Fruit fly (Drosophila melanogaster) whole organism, embryonic: ENCODE data around the gene waw.

Experiments
- Atf6 ChIP-seq: fragments of 200-800 bp; sonication (Bioruptor generic); IDR thresholded peaks from 2 replicates; pipeline ENCODE4 v1.3.6; 2022; ENCODE audit warnings: missing biosample characterization, missing genetic modification characterization
- B-H2 ChIP-seq: fragments of 200-800 bp; sonication (Bioruptor generic); optimal IDR thresholded peaks from 2 replicates; lab custom pipeline; 2018; ENCODE audit warnings: missing biosample characterization, mild to moderate bottlenecking, missing genetic modification characterization
- Bgb ChIP-seq: fragments of 200-800 bp; sonication (Bioruptor generic); IDR thresholded peaks from 2 replicates; pipeline ENCODE4 v1.3.6; 2022; ENCODE audit warnings: missing biosample characterization, missing genetic modification characterization; ENCODE audit not compliant: partially characterized antibody
- CG10147 ChIP-seq: fragments of 200-800 bp; sonication (Bioruptor generic); optimal IDR thresholded peaks from 2 replicates; lab custom pipeline; 2019; ENCODE audit warnings: missing biosample characterization, mild to moderate bottlenecking, missing genetic modification characterization, moderate library complexity
- CG1024 ChIP-seq: fragments of 200-800 bp; sonication (Bioruptor generic); IDR thresholded peaks from 2 replicates; pipeline ENCODE4 v1.3.6; 2022; ENCODE audit warnings: missing biosample characterization, missing genetic modification characterization
- CG13296 ChIP-seq: fragments of 200-800 bp; sonication (Bioruptor generic); optimal IDR thresholded peaks from 3 replicates; lab custom pipeline; 2018; ENCODE audit warnings: missing biosample characterization, mild to moderate bottlenecking, missing genetic modification characterization
- CG15073 ChIP-seq: fragments of 200-800 bp; sonication (Bioruptor generic); optimal IDR thresholded peaks from 2 replicates; lab custom pipeline; 2016; ENCODE audit warnings: missing biosample characterization, missing genetic modification characterization
- CG17359 ChIP-seq: fragments of 200-800 bp; sonication (Bioruptor generic); optimal IDR thresholded peaks from 3 replicates; lab custom pipeline; 2018; ENCODE audit warnings: missing biosample characterization, mild to moderate bottlenecking, missing genetic modification characterization, moderate library complexity
- CG17361 ChIP-seq: fragments of 200-800 bp; sonication (Bioruptor generic); IDR thresholded peaks from 3 replicates; pipeline ENCODE4 v1.3.6; 2022; ENCODE audit warnings: missing biosample characterization, missing genetic modification characterization
- CG17385 ChIP-seq: fragments of 200-800 bp; sonication (Bioruptor generic); optimal IDR thresholded peaks from 3 replicates; lab custom pipeline; 2018; ENCODE audit warnings: missing biosample characterization, mild to moderate bottlenecking, missing genetic modification characterization
- CG17912 ChIP-seq: fragments of 200-800 bp; sonication (Bioruptor generic); optimal IDR thresholded peaks from 2 replicates; lab custom pipeline; 2018; ENCODE audit warnings: missing biosample characterization, mild to moderate bottlenecking, missing genetic modification characterization
- CG2199 ChIP-seq: fragments of 200-800 bp; sonication (Bioruptor generic); IDR thresholded peaks from 3 replicates; pipeline ENCODE4 v1.3.6; 2022; ENCODE audit warnings: missing biosample characterization, missing genetic modification characterization
- CG2678 ChIP-seq: fragments of 200-800 bp; sonication (Bioruptor generic); optimal IDR thresholded peaks from 3 replicates; lab custom pipeline; 2019; ENCODE audit warnings: missing biosample characterization, mild to moderate bottlenecking, missing genetic modification characterization, moderate library complexity
- CG30020 ChIP-seq: fragments of 200-800 bp; optimal IDR thresholded peaks from 2 replicates; lab custom pipeline; 2019; ENCODE audit warnings: missing biosample characterization, mild to moderate bottlenecking, missing genetic modification characterization, moderate library complexity
- CG31224 ChIP-seq: fragments of 200-800 bp; sonication (Bioruptor generic); IDR thresholded peaks from 2 replicates; pipeline ENCODE4 v1.3.6; 2022; ENCODE audit warnings: missing biosample characterization, missing genetic modification characterization
- CG33213 ChIP-seq: fragments of 200-800 bp; sonication (Bioruptor generic); optimal IDR thresholded peaks from 3 replicates; lab custom pipeline; 2016; ENCODE audit warnings: missing biosample characterization, missing genetic modification characterization
- CG5245 ChIP-seq: fragments of 200-800 bp; sonication (Bioruptor generic); optimal IDR thresholded peaks from 3 replicates; lab custom pipeline; 2016; ENCODE audit warnings: missing biosample characterization, missing genetic modification characterization
- CG7271 ChIP-seq: fragments of 200-800 bp; sonication (Bioruptor generic); optimal IDR thresholded peaks from 2 replicates; lab custom pipeline; 2018; ENCODE audit warnings: missing biosample characterization, mild to moderate bottlenecking, missing genetic modification characterization, moderate library complexity
- CG9437 ChIP-seq: fragments of 200-800 bp; sonication (Bioruptor generic); optimal IDR thresholded peaks from 2 replicates; lab custom pipeline; 2018; ENCODE audit warnings: missing biosample characterization, mild to moderate bottlenecking, missing genetic modification characterization
- CG9609 ChIP-seq: fragments of 200-800 bp; sonication (Bioruptor generic); optimal IDR thresholded peaks from 3 replicates; lab custom pipeline; 2016; ENCODE audit warnings: missing biosample characterization, missing genetic modification characterization
- CG9876 ChIP-seq: fragments of 200-800 bp; sonication (Bioruptor generic); optimal IDR thresholded peaks from 2 replicates; lab custom pipeline; 2016; ENCODE audit warnings: missing biosample characterization, missing genetic modification characterization
- CG9932 ChIP-seq: fragments of 200-800 bp; sonication (Bioruptor generic); IDR thresholded peaks from 2 replicates; pipeline ENCODE4 v1.3.6; 2022; ENCODE audit warnings: missing biosample characterization, missing genetic modification characterization
- Doc3 ChIP-seq: fragments of 200-800 bp; sonication (Bioruptor generic); IDR thresholded peaks from 3 replicates; pipeline ENCODE4 v1.3.6; 2022; ENCODE audit warnings: missing biosample characterization, missing genetic modification characterization; ENCODE audit not compliant: partially characterized antibody
- Ets65A ChIP-seq: fragments of 200-800 bp; sonication (Bioruptor generic); peaks from one replicate; lab custom pipeline; 2016; ENCODE audit warnings: missing biosample characterization, missing genetic modification characterization
- Lim3 ChIP-seq: fragments of 200-800 bp; sonication (Bioruptor generic); IDR thresholded peaks from 2 replicates; pipeline ENCODE4 v1.3.6; 2022; ENCODE audit warnings: missing biosample characterization, missing genetic modification characterization
- Mad ChIP-seq: fragments of 200-800 bp; sonication (Bioruptor generic); optimal IDR thresholded peaks from 2 replicates; lab custom pipeline; 2016; ENCODE audit warnings: missing biosample characterization, missing genetic modification characterization
- Nf-YC ChIP-seq: fragments of 200-800 bp; optimal IDR thresholded peaks from 3 replicates; lab custom pipeline; 2019; ENCODE audit warnings: missing biosample characterization, mild to moderate bottlenecking, missing genetic modification characterization, moderate library complexity
- Side ChIP-seq: fragments of 200-800 bp; sonication (Bioruptor generic); optimal IDR thresholded peaks from 2 replicates; lab custom pipeline; 2016; ENCODE audit warnings: missing biosample characterization, missing genetic modification characterization
- Sry-δ ChIP-seq: fragments of 200-800 bp; sonication (Bioruptor generic); optimal IDR thresholded peaks from 2 replicates; lab custom pipeline; 2016; ENCODE audit warnings: missing biosample characterization, missing genetic modification characterization
- Stat92E ChIP-seq, 3 experiments: fragments of >200 bp in 2 of 3; fragments of 200-800 bp in 1 of 3; sonication (Bioruptor generic) in 1 of 3; optimal IDR thresholded peaks; 2 replicates each; lab custom pipeline; 2017 to 2019; ENCODE audit warnings: missing biosample characterization in 3 of 3, missing genetic modification characterization in 3 of 3, mild to moderate bottlenecking in 1 of 3, moderate library complexity in 1 of 3
- ac ChIP-seq: fragments of 200-800 bp; sonication (Bioruptor generic); optimal IDR thresholded peaks from 3 replicates; lab custom pipeline; 2017; ENCODE audit warnings: missing biosample characterization, mild to moderate bottlenecking, missing genetic modification characterization
- chn ChIP-seq: fragments of 200-800 bp; sonication (Bioruptor generic); optimal IDR thresholded peaks from 2 replicates; lab custom pipeline; 2016; ENCODE audit warnings: missing biosample characterization, missing genetic modification characterization
- cwo ChIP-seq: fragments of 200-800 bp; sonication (Bioruptor generic); optimal IDR thresholded peaks from 3 replicates; lab custom pipeline; 2017; ENCODE audit warnings: missing biosample characterization, missing genetic modification characterization, mild to moderate bottlenecking, moderate library complexity, missing genetic modification reagents
- dati ChIP-seq: fragments of 200-800 bp; sonication (Bioruptor generic); IDR thresholded peaks from 2 replicates; pipeline ENCODE4 v1.3.6; 2022; ENCODE audit warnings: missing biosample characterization, missing genetic modification characterization
- exex ChIP-seq: fragments of 200-800 bp; sonication (Bioruptor generic); optimal IDR thresholded peaks from 4 replicates; lab custom pipeline; 2018; ENCODE audit warnings: missing biosample characterization, mild to moderate bottlenecking, missing genetic modification characterization, moderate library complexity
- her ChIP-seq: fragments of 200-800 bp; sonication (Bioruptor generic); optimal IDR thresholded peaks from 2 replicates; lab custom pipeline; 2016; ENCODE audit warnings: missing biosample characterization, missing genetic modification characterization
- kni ChIP-seq: fragments of 200-800 bp; sonication (Bioruptor generic); optimal IDR thresholded peaks from 3 replicates; lab custom pipeline; 2017; ENCODE audit warnings: mild to moderate bottlenecking, missing biosample characterization, missing genetic modification reagents, missing genetic modification characterization
- lilli ChIP-seq: fragments of 200-800 bp; sonication (Bioruptor generic); optimal IDR thresholded peaks from 3 replicates; lab custom pipeline; 2016; ENCODE audit warnings: missing biosample characterization, missing genetic modification characterization
- lov ChIP-seq, 2 experiments: fragments of 200-800 bp in 1 of 2; fragments of >200 bp in 1 of 2; sonication (Bioruptor generic) in 1 of 2; IDR thresholded peaks in 1 of 2; optimal IDR thresholded peaks in 1 of 2; 2 replicates in 1 of 2; 3 replicates in 1 of 2; pipeline versions ENCODE4 v1.3.6 to Lab custom; 2017 to 2022; ENCODE audit warnings: missing biosample characterization in 1 of 2, missing genetic modification characterization in 1 of 2
- oc ChIP-seq: fragments of 200-800 bp; sonication (Bioruptor generic); optimal IDR thresholded peaks from 2 replicates; lab custom pipeline; 2018; ENCODE audit warnings: missing biosample characterization, mild to moderate bottlenecking, missing genetic modification characterization, moderate library complexity
- pan ChIP-seq, 4 experiments: fragments of >200 bp in 3 of 4; fragments of 200-800 bp in 1 of 4; sonication (Bioruptor generic) in 1 of 4; optimal IDR thresholded peaks in 3 of 4; IDR thresholded peaks in 1 of 4; 2 replicates each; pipeline versions ENCODE4 v1.3.6 to Lab custom; 2017 to 2022; ENCODE audit warnings: missing biosample characterization in 2 of 4, missing genetic modification characterization in 2 of 4, mixed read lengths in 1 of 4
- pum ChIP-seq: fragments of 200-800 bp; sonication (Bioruptor generic); optimal IDR thresholded peaks from 2 replicates; lab custom pipeline; 2016; ENCODE audit warnings: missing biosample characterization, missing genetic modification characterization
- sd ChIP-seq: fragments of 200-800 bp; sonication (Bioruptor generic); optimal IDR thresholded peaks from 3 replicates; lab custom pipeline; 2018; ENCODE audit warnings: missing biosample characterization, mild to moderate bottlenecking, missing genetic modification characterization, moderate library complexity
- sens-2 ChIP-seq: fragments of 200-800 bp; sonication (Bioruptor generic); IDR thresholded peaks from 2 replicates; pipeline ENCODE4 v1.3.6; 2022; ENCODE audit warnings: missing biosample characterization, missing genetic modification characterization
- shn ChIP-seq: fragments of 200-800 bp; sonication (Bioruptor generic); optimal IDR thresholded peaks from 3 replicates; lab custom pipeline; 2016; ENCODE audit warnings: missing biosample characterization, missing genetic modification characterization
- slou ChIP-seq: fragments of 200-800 bp; sonication (Bioruptor generic); optimal IDR thresholded peaks from 3 replicates; lab custom pipeline; 2016; ENCODE audit warnings: missing biosample characterization, missing genetic modification characterization
- tgo ChIP-seq: fragments of 200-800 bp; sonication (Bioruptor generic); IDR thresholded peaks from 3 replicates; pipeline ENCODE4 v1.3.6; 2022; ENCODE audit warnings: missing biosample characterization, missing genetic modification characterization
- zen2 ChIP-seq: fragments of 200-800 bp; sonication (Bioruptor generic); IDR thresholded peaks from 3 replicates; pipeline ENCODE4 v1.3.6; 2022; ENCODE audit warnings: missing biosample characterization, missing genetic modification characterization; ENCODE audit not compliant: partially characterized antibody
- zf30C ChIP-seq: fragments of 200-800 bp; sonication (Bioruptor generic); optimal IDR thresholded peaks from 3 replicates; lab custom pipeline; 2018; ENCODE audit warnings: missing biosample characterization, mild to moderate bottlenecking, missing genetic modification characterization

The waw gene

DNA sequence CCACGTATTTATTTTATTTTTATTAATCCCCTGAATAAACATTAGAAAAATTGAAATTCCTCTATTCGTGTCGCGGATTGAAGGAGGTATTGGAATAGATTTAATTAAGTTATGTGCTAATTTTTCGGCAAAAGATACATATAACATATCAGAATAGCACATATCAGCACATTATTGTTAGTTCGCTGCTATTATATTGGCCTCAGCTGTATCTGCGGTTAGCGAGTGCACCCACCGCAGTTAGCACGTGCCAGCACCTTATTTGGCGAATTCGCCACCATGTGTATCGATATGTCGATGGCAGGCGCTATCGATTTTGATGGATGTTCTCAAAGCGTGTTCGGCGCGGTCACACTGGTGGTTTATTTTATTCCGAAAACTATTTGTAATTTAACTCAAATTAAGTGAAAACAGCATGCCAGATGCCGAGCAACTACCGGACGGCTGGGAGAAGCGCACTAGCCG is 17.8 kb upstream of the waw start, which contains the start of gene dod (continued):
- TF ChIP-seq cwo (peak; percentile 26), CG17359 (tag; lab: Kevin White, UChicago) (peak; percentile 51), CG17385 (GFP tag; lab: Kevin White, UChicago) (peak; percentile 54), CG13296 (GFP tag; lab: Kevin White, UChicago) (peak; percentile 24), CG17361 (GFP tag; lab: Robert Waterston, UW) (peak; percentile 38; the same call in 2 of the 3 replicates), CG1024 (GFP tag; lab: Robert Waterston, UW) (no peak), CG30020 (tag; lab: Kevin White, UChicago) (peak; percentile 7), pan (optimal IDR thresholded peaks at IDR 0.05; lab: Kevin White, UChicago) (no peak), pan (GFP tag; optimal IDR thresholded peaks at IDR 0.05 in 1 of 2, IDR thresholded peaks at IDR 0.05 in 1 of 2) (peak in 1 of 2 experiments; percentile 54), oc (tag; lab: Kevin White, UChicago) (no peak), zen2 (peak; percentile 53; the same call in 1 of the 3 replicates), Stat92E (GFP tag; optimal IDR thresholded peaks at IDR 0.05; lab: Kevin White, UChicago) (peak in 1 of 3 experiments; percentile 13), CG10147 (GFP tag; lab: Kevin White, UChicago) (peak; percentile 16), her (GFP tag; lab: Kevin White, UChicago) (peak; percentile 43), Side (GFP tag; lab: Kevin White, UChicago) (peak; percentile 20), CG9609 (GFP tag; lab: Kevin White, UChicago) (peak; percentile 35), CG9437 (GFP tag; lab: Kevin White, UChicago) (no peak), CG33213 (peak; percentile 73), CG17912 (GFP tag; lab: Kevin White, UChicago) (peak; percentile 10), dati (GFP tag; lab: Robert Waterston, UW) (no peak), Doc3 (GFP tag; lab: Robert Waterston, UW) (peak; percentile 51; the same call in 2 of the 3 replicates), zf30C (GFP tag; lab: Kevin White, UChicago) (no peak), CG7271 (no peak), Mad (GFP tag; lab: Kevin White, UChicago) (peak; percentile 35), sd (peak; percentile 93), Atf6 (no peak), CG9932 (GFP tag; lab: Robert Waterston, UW) (peak; percentile 73), ac (GFP tag; lab: Kevin White, UChicago) (no peak), CG2199 (GFP tag; lab: Robert Waterston, UW) (peak; percentile 45; the same call in 1 of the 3 replicates), lilli (peak; percentile 75), B-H2 (GFP tag; lab: Kevin White, UChicago) (peak; percentile 47), CG31224 (GFP tag; lab: Robert Waterston, UW) (no peak), lov (optimal IDR thresholded peaks at IDR 0.05; lab: Kevin White, UChicago) (no peak), lov (GFP tag; IDR thresholded peaks at IDR 0.05; lab: Robert Waterston, UW) (no peak), CG9876 (peak; percentile 22), chn (GFP tag; lab: Kevin White, UChicago) (peak; percentile 13), pum (GFP tag; lab: Kevin White, UChicago) (peak; percentile 44), CG5245 (no peak), CG2678 (tag; lab: Kevin White, UChicago) (no peak), CG15073 (no peak), kni (GFP tag; lab: Kevin White, UChicago) (no peak), Nf-YC (tag; lab: Kevin White, UChicago) (peak; percentile 38), slou (no peak), shn (peak; percentile 57), Bgb (GFP tag; lab: Robert Waterston, UW) (peak; percentile 91), Sry-δ (peak; percentile 82), Lim3 (GFP tag; lab: Robert Waterston, UW) (no peak), exex (tag; lab: Kevin White, UChicago) (no peak), Ets65A (GFP tag; lab: Kevin White, UChicago) (peak; percentile 90), tgo (GFP tag; lab: Robert Waterston, UW) (no peak; the same call in 2 of the 3 replicates), sens-2 (GFP tag; lab: Robert Waterston, UW) (0 out of 2 replicates have a peak, but pooled peaks have one; percentile 13)
